Fruit fly (Drosophila melanogaster) whole organism, larva: Measurements from ENCODE around the gene CG42827.

Experiments used
- noc ChIP-seq: fragments of 200-800 bp; sonication (Bioruptor generic); optimal IDR thresholded peaks from 3 replicates; lab custom pipeline; 2019; ENCODE audit warnings: missing biosample characterization, mild to moderate bottlenecking, missing genetic modification characterization, moderate library complexity

Gene CG42827

dm6 chr3R:23365028-23365427 lies 7.7 kb upstream of the CG42827 start:
- no peak for TF ChIP-seq noc

- TF ChIP-seq noc = no peak
Measured at dm6 chr3R:23367540-23367939, 5.2 kb upstream of the CG42827 start.

- TF ChIP-seq noc = no peak
Measured at dm6 chr3R:23368235-23368634, 4.5 kb upstream of the CG42827 start.

- TF ChIP-seq noc = no peak
Measured at dm6 chr3R:23373403-23373802, 679 bp downstream of the CG42827 start, which contains the start of gene CG42828. Gene CG42828, plus strand, starts transcription at chr3R:23373703.

dm6 chr3R:23374290-23374689 lies 1.6 kb downstream of the CG42827 start:
- TF ChIP-seq noc = peak; percentile 48

dm6 chr3R:23377288-23377687 lies 4.6 kb downstream of the CG42827 start:
- no peak for TF ChIP-seq noc

dm6 chr3R:23383723-23384122 lies 11.0 kb downstream of the CG42827 start:
- TF ChIP-seq noc = no peak

- TF ChIP-seq noc = no peak
Measured at dm6 chr3R:23384591-23385260, 12.0 kb downstream of the CG42827 start, which contains the start of gene CG4393. Gene CG4393, minus strand, starts transcription at chr3R:23384777.

dm6 chr3R:23386021-23386457 lies 13.3 kb downstream of the CG42827 start:
- no peak for TF ChIP-seq noc

- no peak for TF ChIP-seq noc
Measured at dm6 chr3R:23386907-23387306, 14.2 kb downstream of the CG42827 start.

- no peak for TF ChIP-seq noc
Measured at dm6 chr3R:23388798-23389197, 16.1 kb downstream of the CG42827 start, which contains the start of gene CG31515. Gene CG31515, minus strand, starts transcription at chr3R:23388898.

dm6 chr3R:23390769-23391309 lies 18.1 kb downstream of the CG42827 start:
- no peak for TF ChIP-seq noc

- TF ChIP-seq noc = no peak
Measured at dm6 chr3R:23392235-23392634, 19.5 kb downstream of the CG42827 start.

- no peak for TF ChIP-seq noc
Measured at dm6 chr3R:23393507-23393906, 20.8 kb downstream of the CG42827 start.

dm6 chr3R:23395720-23396119 lies 23.0 kb downstream of the CG42827 start:
- TF ChIP-seq noc = no peak

- TF ChIP-seq noc = no peak
Measured at dm6 chr3R:23396548-23397294, 24.0 kb downstream of the CG42827 start.

- no peak for TF ChIP-seq noc
Measured at dm6 chr3R:23398979-23399378, 26.3 kb downstream of the CG42827 start.

dm6 chr3R:23399679-23400078 lies 27.0 kb downstream of the CG42827 start:
- TF ChIP-seq noc = no peak
